Fruit fly (Drosophila melanogaster): ENCODE measurements around the gene CG17075.

Gene CG17075

dm6 chr2L:273603-274002 is 6.3 kb upstream of the CG17075 start, which contains the start of the genes mbm and CG11555 (continued):
- TF ChIP-seq grau (tag; optimal IDR thresholded peaks at IDR 0.05) (peak; percentile 60), CG10431 (GFP tag; optimal IDR thresholded peaks at IDR 0.05) (no peak), gcm (GFP tag; optimal IDR thresholded peaks at IDR 0.05) (peak; percentile 10), CG31365 (tag; optimal IDR thresholded peaks at IDR 0.05) (no peak), crp (GFP tag; optimal IDR thresholded peaks at IDR 0.05) (peak in 1 of 2 experiments; percentile 43), knrl (GFP tag; IDR thresholded peaks at IDR 0.05; ENCODE audit: partially characterized antibody) (no peak; the same call in 2 of the 3 replicates), Lpt (GFP tag; optimal IDR thresholded peaks at IDR 0.05) (no peak), CG6854 (GFP tag; optimal IDR thresholded peaks at IDR 0.05) (no peak), dysf (GFP tag; IDR thresholded peaks at IDR 0.05) (peak; percentile 24; the same call in 1 of the 3 replicates), CG18599 (GFP tag; optimal IDR thresholded peaks at IDR 0.05) (peak; percentile 34), CG16779 (GFP tag; IDR thresholded peaks at IDR 0.05) (no peak), Fer2 (tag; optimal IDR thresholded peaks at IDR 0.05) (no peak), hb (GFP tag; IDR thresholded peaks at IDR 0.05; ENCODE audit: partially characterized antibody) (peak; percentile 51; the same call in 1 of the 3 replicates), CG12769 (tag; optimal IDR thresholded peaks at IDR 0.05) (no peak), pfk (GFP tag; optimal IDR thresholded peaks at IDR 0.05) (no peak), CG2120 (GFP tag; optimal IDR thresholded peaks at IDR 0.05) (no peak), dimm (GFP tag; IDR thresholded peaks at IDR 0.05) (no peak), CG4360 (GFP tag; IDR thresholded peaks at IDR 0.05) (no peak), CG10366 (GFP tag; IDR thresholded peaks at IDR 0.05) (no peak), CG17328 (GFP tag; IDR thresholded peaks at IDR 0.05) (no peak), sna (GFP tag; IDR thresholded peaks at IDR 0.05; ENCODE audit: partially characterized antibody) (no peak; the same call in 1 of the 2 replicates), zf30C (GFP tag; optimal IDR thresholded peaks at IDR 0.05) (no peak), CG6254 (GFP tag; optimal IDR thresholded peaks at IDR 0.05) (no peak), Poxn (GFP tag; IDR thresholded peaks at IDR 0.05) (no peak), pan (optimal IDR thresholded peaks at IDR 0.05) (no peak), pan (GFP tag; optimal IDR thresholded peaks at IDR 0.05 in 1 of 2, IDR thresholded peaks at IDR 0.05 in 1 of 2) (no peak), CG9437 (GFP tag; optimal IDR thresholded peaks at IDR 0.05) (no peak), tgo (GFP tag; IDR thresholded peaks at IDR 0.05) (no peak), Doc3 (GFP tag; IDR thresholded peaks at IDR 0.05; ENCODE audit: partially characterized antibody) (peak; percentile 61), CG3163 (GFP tag; optimal IDR thresholded peaks at IDR 0.05) (no peak), CG6765 (GFP tag; optimal IDR thresholded peaks at IDR 0.05) (no peak), jing (GFP tag; optimal IDR thresholded peaks at IDR 0.05) (no peak), Dad (GFP tag; optimal IDR thresholded peaks at IDR 0.05) (no peak), CG34224 (GFP tag; IDR thresholded peaks at IDR 0.05; ENCODE audit: partially characterized antibody) (peak; percentile 53; the same call in 2 of the 3 replicates), CG17385 (GFP tag; optimal IDR thresholded peaks at IDR 0.05) (no peak), ems (GFP tag; optimal IDR thresholded peaks at IDR 0.05) (no peak), CG1529 (GFP tag; optimal IDR thresholded peaks at IDR 0.05) (no peak), CG13624 (GFP tag; optimal IDR thresholded peaks at IDR 0.05) (no peak), Dfd (GFP tag; optimal IDR thresholded peaks at IDR 0.05) (no peak), CG15696 (tag; optimal IDR thresholded peaks at IDR 0.05) (peak; percentile 1), jumu (GFP tag; optimal IDR thresholded peaks at IDR 0.05) (no peak), HHEX (GFP tag; optimal IDR thresholded peaks at IDR 0.05) (no peak), ken (GFP tag; IDR thresholded peaks at IDR 0.05) (no peak), Hmx (GFP tag; optimal IDR thresholded peaks at IDR 0.05) (no peak), CG18262 (tag; optimal IDR thresholded peaks at IDR 0.05) (peak; percentile 43), Ada2b (GFP tag; IDR thresholded peaks at IDR 0.05) (no peak), sima (GFP tag; optimal IDR thresholded peaks at IDR 0.05) (no peak), Max (GFP tag; optimal IDR thresholded peaks at IDR 0.05) (peak; percentile 65), CG12071 (GFP tag; optimal IDR thresholded peaks at IDR 0.05) (no peak), CG14860 (GFP tag; IDR thresholded peaks at IDR 0.05; ENCODE audit: partially characterized antibody) (peak; percentile 32; the same call in 1 of the 3 replicates), stc (GFP tag; IDR thresholded peaks at IDR 0.05) (no peak)
